Fruit fly (Drosophila melanogaster) S2 (cell line): Measurements from ENCODE around the gene smo.

ENCODE experiments used
- CG8478 ChIP-seq: fragments of >200 bp; optimal IDR thresholded peaks from 2 replicates; lab custom pipeline; 2018
- CTCF ChIP-seq, 2 experiments: fragments of >200 bp; optimal IDR thresholded peaks; 2 replicates each; lab custom pipeline; 2018

dm6 chr2L:300006-300405 lies 22.6 kb downstream of the smo start:
- TF ChIP-seq CTCF (optimal IDR thresholded peaks at IDR 0.05; lab: Kevin White, UChicago) (no peak), CG8478 (lab: Kevin White, UChicago) (no peak)
